In genomic region chr3L:8449800-8450690, dm6 we compare ENCODE assay signal across 6 fruit fly cellular contexts.
TF ChIP-seq lines count a peak whose summit lies in the region.

Gene Gug, plus strand, starts transcription at chr3L:8449922.

- peak; percentile 27 to 28 for TF ChIP-seq CTCF in S2 (optimal IDR thresholded peaks at IDR 0.05; lab: Kevin White, UChicago)
- no peak for TF ChIP-seq CTCF in whole organism, embryonic (GFP tag; optimal IDR thresholded peaks at IDR 0.05; lab: Kevin White, UChicago)

TF ChIP-seq in whole organism, adult, 20 proteins besides CTCF, POLR2A, EP300 and RAD21:
- TF ChIP-seq cic (GFP tag; optimal IDR thresholded peaks at IDR 0.05; lab: Kevin White, UChicago) (peak; percentile 43), pad (GFP tag; optimal IDR thresholded peaks at IDR 0.05; lab: Kevin White, UChicago) (peak; percentile 11), kay (GFP tag; lab: Kevin White, UChicago; ENCODE audit: borderline replicate concordance) (peak; percentile 82), CG12768 (GFP tag; optimal IDR thresholded peaks at IDR 0.05; lab: Kevin White, UChicago) (peak; percentile 49), CG14711 (tag; optimal IDR thresholded peaks at IDR 0.05; lab: Kevin White, UChicago) (no peak), tj (GFP tag; optimal IDR thresholded peaks at IDR 0.05; lab: Kevin White, UChicago) (peak; percentile 86), CG7045 (GFP tag; optimal IDR thresholded peaks at IDR 0.05; lab: Kevin White, UChicago) (peak; percentile 31), CG33017 (tag; optimal IDR thresholded peaks at IDR 0.05; lab: Kevin White, UChicago) (peak; percentile 19), CG1620 (GFP tag; optimal IDR thresholded peaks at IDR 0.05; lab: Kevin White, UChicago) (no peak), ovo (GFP tag; optimal IDR thresholded peaks at IDR 0.05; lab: Kevin White, UChicago) (no peak), Mnt (GFP tag; optimal IDR thresholded peaks at IDR 0.05; lab: Kevin White, UChicago) (peak; percentile 25), bab1 (GFP tag; optimal IDR thresholded peaks at IDR 0.05; lab: Kevin White, UChicago) (peak; percentile 49), CG5204 (GFP tag; optimal IDR thresholded peaks at IDR 0.05; lab: Kevin White, UChicago) (no peak)

TF ChIP-seq in whole organism, embryonic, 481 proteins besides CTCF, POLR2A, EP300 and RAD21 (continues in another document):
- no peak for TF ChIP-seq croc (GFP tag; conservative IDR thresholded peaks at IDR 0.05; lab: Robert Waterston, UW)
- TF ChIP-seq sens (GFP tag; lab: Kevin White, UChicago), result peak; percentile 64
- no peak for TF ChIP-seq Tbp (GFP tag; optimal IDR thresholded peaks at IDR 0.05; lab: Kevin White, UChicago)
- TF ChIP-seq CG2202 (tag; optimal IDR thresholded peaks at IDR 0.05; lab: Kevin White, UChicago), result no peak
- peak; percentile 16; the same call in 1 of the 3 replicates for TF ChIP-seq ci (GFP tag; IDR thresholded peaks at IDR 0.05; lab: Robert Waterston, UW)
- TF ChIP-seq bigmax (GFP tag; optimal IDR thresholded peaks at IDR 0.05; lab: Kevin White, UChicago), result no peak
- TF ChIP-seq CG8478 (optimal IDR thresholded peaks at IDR 0.05; lab: Kevin White, UChicago), result peak; percentile 94
- TF ChIP-seq CG9727 (GFP tag; optimal IDR thresholded peaks at IDR 0.05; lab: Kevin White, UChicago), result no peak
- no peak for TF ChIP-seq ind (GFP tag; optimal IDR thresholded peaks at IDR 0.05; lab: Kevin White, UChicago)
- no peak for TF ChIP-seq CG12219 (GFP tag; optimal IDR thresholded peaks at IDR 0.05; lab: Kevin White, UChicago)
- TF ChIP-seq Taf1 (GFP tag; IDR thresholded peaks at IDR 0.05; lab: Robert Waterston, UW), result no peak
- TF ChIP-seq crp (GFP tag; optimal IDR thresholded peaks at IDR 0.05; lab: Kevin White, UChicago), result peak in 1 of 2 experiments; percentile 6
- no peak for TF ChIP-seq CG15011 (GFP tag; optimal IDR thresholded peaks at IDR 0.05; lab: Kevin White, UChicago)
- TF ChIP-seq CG13123 (GFP tag; optimal IDR thresholded peaks at IDR 0.05; lab: Kevin White, UChicago), result no peak
- no peak for TF ChIP-seq Kr (GFP tag; optimal IDR thresholded peaks at IDR 0.05; lab: Kevin White, UChicago)
- no peak for TF ChIP-seq Dip3 (GFP tag; optimal IDR thresholded peaks at IDR 0.05; lab: Kevin White, UChicago)
- TF ChIP-seq Scr (GFP tag; IDR thresholded peaks at IDR 0.05; lab: Robert Waterston, UW; ENCODE audit: partially characterized antibody), result no peak; the same call in 1 of the 2 replicates
- no peak for TF ChIP-seq scrt (GFP tag; optimal IDR thresholded peaks at IDR 0.05; lab: Kevin White, UChicago)
- no peak for TF ChIP-seq Max (GFP tag; optimal IDR thresholded peaks at IDR 0.05; lab: Kevin White, UChicago)
- TF ChIP-seq toy (GFP tag; IDR thresholded peaks at IDR 0.05; lab: Robert Waterston, UW), result no peak

TF ChIP-seq in whole organism, prepupa, 60 proteins besides CTCF, POLR2A, EP300 and RAD21 (continues in another document):
- TF ChIP-seq CG8119 (GFP tag; IDR thresholded peaks at IDR 0.05; lab: Robert Waterston, UW) (peak; percentile 97), Eip78C (GFP tag; lab: Kevin White, UChicago) (peak; percentile 95), pdm3 (GFP tag; optimal IDR thresholded peaks at IDR 0.05; lab: Kevin White, UChicago) (peak; percentile 83), CG3032 (tag; optimal IDR thresholded peaks at IDR 0.05; lab: Kevin White, UChicago) (peak; percentile 93), Met (GFP tag; optimal IDR thresholded peaks at IDR 0.05; lab: Kevin White, UChicago) (peak; percentile 53), topi (GFP tag; optimal IDR thresholded peaks at IDR 0.05; lab: Kevin White, UChicago) (peak; percentile 57), svp (GFP tag; lab: Kevin White, UChicago) (peak; percentile 85), Sox102F (GFP tag; optimal IDR thresholded peaks at IDR 0.05; lab: Kevin White, UChicago) (peak; percentile 61), lz (GFP tag; optimal IDR thresholded peaks at IDR 0.05; lab: Kevin White, UChicago) (peak; percentile 52), Blimp-1 (GFP tag; optimal IDR thresholded peaks at IDR 0.05; lab: Kevin White, UChicago) (peak; percentile 65), Smox (GFP tag; optimal IDR thresholded peaks at IDR 0.05; lab: Kevin White, UChicago) (peak; percentile 30), CG34406 (GFP tag; optimal IDR thresholded peaks at IDR 0.05; lab: Kevin White, UChicago) (peak; percentile 85), dsx (GFP tag; optimal IDR thresholded peaks at IDR 0.05; lab: Kevin White, UChicago; ENCODE audit: poor library complexity, severe bottlenecking) (peak; percentile 94), net (GFP tag; optimal IDR thresholded peaks at IDR 0.05; lab: Kevin White, UChicago) (peak; percentile 95), eg (GFP tag; IDR thresholded peaks at IDR 0.05; lab: Robert Waterston, UW) (peak; percentile 98), dac (GFP tag; optimal IDR thresholded peaks at IDR 0.05; lab: Kevin White, UChicago) (peak; percentile 91), CG16779 (tag; optimal IDR thresholded peaks at IDR 0.05; lab: Kevin White, UChicago) (peak; percentile 99), CG6276 (GFP tag; optimal IDR thresholded peaks at IDR 0.05; lab: Kevin White, UChicago) (peak; percentile 99), Ets21C (GFP tag; optimal IDR thresholded peaks at IDR 0.05; lab: Kevin White, UChicago) (no peak), CG6854 (GFP tag; optimal IDR thresholded peaks at IDR 0.05; lab: Kevin White, UChicago) (peak; percentile 96), CG15336 (GFP tag; IDR thresholded peaks at IDR 0.05; lab: Robert Waterston, UW) (peak; percentile 94)

TF ChIP-seq in whole organism, pupa, 21 proteins besides CTCF, POLR2A, EP300 and RAD21:
- TF ChIP-seq Ets98B (GFP tag; IDR thresholded peaks at IDR 0.05; lab: Robert Waterston, UW), result peak; percentile 97
- TF ChIP-seq CG9948 (tag; optimal IDR thresholded peaks at IDR 0.05; lab: Kevin White, UChicago), result peak; percentile 89
- peak; percentile 47; the same call in 1 of the 2 replicates for TF ChIP-seq CG10348 (GFP tag; IDR thresholded peaks at IDR 0.05; lab: Robert Waterston, UW)
- peak; percentile 95 for TF ChIP-seq CG15710 (tag; optimal IDR thresholded peaks at IDR 0.05; lab: Kevin White, UChicago)
- TF ChIP-seq D1 (tag; optimal IDR thresholded peaks at IDR 0.05; lab: Kevin White, UChicago), result peak; percentile 72
- TF ChIP-seq Snoo (tag; optimal IDR thresholded peaks at IDR 0.05; lab: Kevin White, UChicago), result peak; percentile 87
- TF ChIP-seq rn (GFP tag; IDR thresholded peaks at IDR 0.05; lab: Robert Waterston, UW), result peak; percentile 91
- TF ChIP-seq CG17806 (tag; optimal IDR thresholded peaks at IDR 0.05; lab: Kevin White, UChicago), result peak; percentile 94
- peak; percentile 95 for TF ChIP-seq Pif1B (GFP tag; optimal IDR thresholded peaks at IDR 0.05; lab: Kevin White, UChicago)
- peak; percentile 95 for TF ChIP-seq CG8301 (tag; optimal IDR thresholded peaks at IDR 0.05; lab: Kevin White, UChicago)
- TF ChIP-seq CG32121 (GFP tag; IDR thresholded peaks at IDR 0.05; lab: Robert Waterston, UW), result peak; percentile 97
- peak; percentile 58 for TF ChIP-seq EcR (GFP tag; optimal IDR thresholded peaks at IDR 0.05; lab: Kevin White, UChicago)
- peak; percentile 98 for TF ChIP-seq CG4496 (GFP tag; IDR thresholded peaks at IDR 0.05; lab: Robert Waterston, UW)
- TF ChIP-seq CG8159 (tag; optimal IDR thresholded peaks at IDR 0.05; lab: Kevin White, UChicago), result peak; percentile 93
- peak; percentile 99 for TF ChIP-seq gl (tag; optimal IDR thresholded peaks at IDR 0.05; lab: Kevin White, UChicago)
- TF ChIP-seq CG34367 (tag; optimal IDR thresholded peaks at IDR 0.05; lab: Kevin White, UChicago), result peak; percentile 99
- TF ChIP-seq CG14655 (GFP tag; optimal IDR thresholded peaks at IDR 0.05; lab: Kevin White, UChicago), result peak; percentile 97
- peak; percentile 99 for TF ChIP-seq CG13204 (GFP tag; optimal IDR thresholded peaks at IDR 0.05; lab: Kevin White, UChicago)
- peak; percentile 99 for TF ChIP-seq CG12605 (GFP tag; IDR thresholded peaks at IDR 0.05; lab: Robert Waterston, UW)
- peak; percentile 97 for TF ChIP-seq Pif1A (GFP tag; optimal IDR thresholded peaks at IDR 0.05; lab: Kevin White, UChicago)
- TF ChIP-seq fd96Ca (GFP tag; IDR thresholded peaks at IDR 0.05; lab: Robert Waterston, UW), result peak; percentile 97

TF ChIP-seq in whole organism, wandering third instar larva, 38 proteins besides CTCF, POLR2A, EP300 and RAD21 (continues in another document):
- TF ChIP-seq usp (GFP tag; optimal IDR thresholded peaks at IDR 0.05; lab: Kevin White, UChicago) (no peak), tai (GFP tag; optimal IDR thresholded peaks at IDR 0.05; lab: Kevin White, UChicago) (no peak), Hnf4 (GFP tag; optimal IDR thresholded peaks at IDR 0.05; lab: Kevin White, UChicago) (no peak), dsf (GFP tag; optimal IDR thresholded peaks at IDR 0.05; lab: Kevin White, UChicago; ENCODE audit: borderline replicate concordance) (no peak), Mio (GFP tag; optimal IDR thresholded peaks at IDR 0.05; lab: Kevin White, UChicago) (no peak), Myc (optimal IDR thresholded peaks at IDR 0.05; lab: Kevin White, UChicago) (peak; percentile 7), CrebA (GFP tag; optimal IDR thresholded peaks at IDR 0.05; lab: Kevin White, UChicago; ENCODE audit: borderline replicate concordance) (peak; percentile 53), GATAd (GFP tag; optimal IDR thresholded peaks at IDR 0.05; lab: Kevin White, UChicago) (no peak), OdsH (GFP tag; optimal IDR thresholded peaks at IDR 0.05; lab: Kevin White, UChicago) (peak; percentile 9), Jra (GFP tag; optimal IDR thresholded peaks at IDR 0.05; lab: Kevin White, UChicago) (no peak), dl (GFP tag; optimal IDR thresholded peaks at IDR 0.05; lab: Kevin White, UChicago; ENCODE audit: insufficient read depth in 1 of 2, partially characterized antibody in 2 of 2) (no peak), N (GFP tag; optimal IDR thresholded peaks at IDR 0.05; lab: Kevin White, UChicago) (peak; percentile 57), Hr78 (GFP tag; optimal IDR thresholded peaks at IDR 0.05; lab: Kevin White, UChicago) (no peak), ey (GFP tag; optimal IDR thresholded peaks at IDR 0.05; lab: Kevin White, UChicago) (no peak), Dfd (GFP tag; optimal IDR thresholded peaks at IDR 0.05; lab: Kevin White, UChicago) (peak; percentile 11), Hr83 (GFP tag; optimal IDR thresholded peaks at IDR 0.05; lab: Kevin White, UChicago; ENCODE audit: poor library complexity, severe bottlenecking) (peak; percentile 3), Vsx2 (GFP tag; optimal IDR thresholded peaks at IDR 0.05; lab: Kevin White, UChicago; ENCODE audit: partially characterized antibody) (no peak), foxo (GFP tag; optimal IDR thresholded peaks at IDR 0.05; lab: Kevin White, UChicago) (no peak), Rel (GFP tag; optimal IDR thresholded peaks at IDR 0.05; lab: Kevin White, UChicago) (no peak), Rel (tag; optimal IDR thresholded peaks at IDR 0.05; lab: Kevin White, UChicago) (peak; percentile 40), jim (GFP tag; optimal IDR thresholded peaks at IDR 0.05; lab: Kevin White, UChicago) (peak; percentile 64), psq (GFP tag; optimal IDR thresholded peaks at IDR 0.05; lab: Kevin White, UChicago) (no peak), woc (GFP tag; optimal IDR thresholded peaks at IDR 0.05; lab: Kevin White, UChicago) (peak; percentile 2), sage (GFP tag; optimal IDR thresholded peaks at IDR 0.05; lab: Kevin White, UChicago) (peak; percentile 35), Sp1 (GFP tag; optimal IDR thresholded peaks at IDR 0.05; lab: Kevin White, UChicago) (peak; percentile 83)
